Worm (Caenorhabditis elegans) whole organism, midembryonic: ENCODE data around the gene Y39B6A.41.

Source experiments
- flt-1 ChIP-seq: fragments of 200-800 bp; sonication (Bioruptor generic); IDR thresholded peaks from 2 replicates; pipeline ENCODE4 v1.3.6; 2022; ENCODE audit warnings: missing genetic modification characterization, missing compliant biosample characterization
- ref-1 ChIP-seq: fragments of 200-800 bp; sonication (Bioruptor generic); conservative IDR thresholded peaks from 2 replicates; pipeline ENCODE4 v1.3.6; 2022; ENCODE audit warnings: missing genetic modification reagents, missing genetic modification characterization, missing compliant biosample characterization

ce11 chrV:18993017-18993416, 15.2 kb upstream of the Y39B6A.41 start:
- TF ChIP-seq ref-1 (no peak), flt-1 (GFP tag; lab: Robert Waterston, UW) (no peak)
